Fruit fly (Drosophila melanogaster) whole organism, pupa: ENCODE data around the gene CG31268.
A peak's percentile ranks its signal among the peaks of the same experiment; 100 is the strongest.

Experiments used
- CG10348 ChIP-seq: fragments of 200-800 bp; sonication (Bioruptor generic); IDR thresholded peaks from 2 replicates; pipeline ENCODE4 v1.3.6; 2022; ENCODE audit warnings: missing biosample characterization, missing genetic modification characterization
- CG8159 ChIP-seq: fragments of 200-800 bp; sonication (Bioruptor generic); optimal IDR thresholded peaks from 3 replicates; lab custom pipeline; 2018; ENCODE audit warnings: missing biosample characterization, mild to moderate bottlenecking, missing genetic modification characterization, moderate library complexity
- CG8301 ChIP-seq: fragments of 200-800 bp; sonication (Bioruptor generic); optimal IDR thresholded peaks from 2 replicates; lab custom pipeline; 2018; ENCODE audit warnings: missing biosample characterization, mild to moderate bottlenecking, missing genetic modification characterization
- D1 ChIP-seq: fragments of 200-800 bp; sonication (Bioruptor generic); optimal IDR thresholded peaks from 2 replicates; lab custom pipeline; 2018; ENCODE audit warnings: missing biosample characterization, mild to moderate bottlenecking, missing genetic modification characterization, moderate library complexity
- Ets98B ChIP-seq: fragments of 200-800 bp; sonication (Bioruptor generic); IDR thresholded peaks from 2 replicates; pipeline ENCODE4 v1.3.6; 2022; ENCODE audit warnings: missing biosample characterization, missing genetic modification characterization
- gl ChIP-seq: fragments of 200-800 bp; sonication (Bioruptor generic); optimal IDR thresholded peaks from 2 replicates; lab custom pipeline; 2018; ENCODE audit warnings: missing biosample characterization, mild to moderate bottlenecking, missing genetic modification characterization

DNA sequence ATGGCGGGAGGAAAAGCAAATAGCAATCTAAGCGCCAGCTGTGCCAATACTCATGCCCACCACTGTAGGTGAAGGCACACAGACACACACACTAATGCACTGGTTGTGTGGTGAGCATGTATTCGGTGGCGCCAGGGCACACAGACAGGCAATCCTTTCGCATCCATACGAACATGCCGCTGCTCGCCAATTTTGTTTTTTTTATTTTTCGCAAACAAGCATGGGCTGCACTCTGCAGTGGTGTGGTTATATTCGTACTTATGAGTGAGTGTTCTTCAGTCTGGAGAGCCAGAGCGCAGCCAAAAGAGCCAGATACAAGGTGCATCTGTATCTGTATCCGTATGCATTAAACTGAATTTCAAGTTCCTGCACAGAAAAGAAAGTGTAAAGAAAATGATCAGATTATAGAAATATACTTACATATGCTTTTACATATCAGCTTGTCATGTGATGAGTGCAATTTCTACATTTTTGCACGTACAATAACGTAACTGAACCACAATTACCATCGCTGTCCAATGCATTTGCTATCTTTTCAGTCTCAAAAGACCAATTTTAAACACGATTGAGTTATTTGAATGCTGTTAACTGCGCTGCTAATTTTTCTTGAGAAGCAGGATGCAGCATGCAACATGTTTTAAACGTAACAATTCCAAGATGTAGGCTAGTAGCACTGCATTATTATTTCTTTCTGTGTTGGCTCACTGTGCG, 27.7 kb downstream of the CG31268 start:
- TF ChIP-seq gl (tag; lab: Kevin White, UChicago) (peak; percentile 54), CG8159 (tag; lab: Kevin White, UChicago) (peak; percentile 91), D1 (peak; percentile 65), CG8301 (tag; lab: Kevin White, UChicago) (peak; percentile 93), Ets98B (GFP tag; lab: Robert Waterston, UW) (peak; percentile 58), CG10348 (GFP tag; lab: Robert Waterston, UW) (peak; percentile 58)
